Fruit fly (Drosophila melanogaster) Kc167 (cell line): Measurements from ENCODE around the gene CG31676.

Experiments
- Myc ChIP-seq: fragments of >200 bp; optimal IDR thresholded peaks from 2 replicates; lab custom pipeline; 2017; ENCODE audit warnings: missing external identifiers
- Sin3A ChIP-seq: fragments of >200 bp; optimal IDR thresholded peaks from 2 replicates; lab custom pipeline; 2018; ENCODE audit warnings: missing external identifiers
- h ChIP-seq: fragments of >200 bp; optimal IDR thresholded peaks from 3 replicates; lab custom pipeline; 2018; ENCODE audit warnings: missing external identifiers
- insv ChIP-seq: fragments of >200 bp; optimal IDR thresholded peaks from 3 replicates; lab custom pipeline; 2018; ENCODE audit warnings: missing external identifiers
- psq ChIP-seq: fragments of >200 bp; optimal IDR thresholded peaks from 2 replicates; lab custom pipeline; 2017; ENCODE audit warnings: missing external identifiers
- ttk ChIP-seq: sonication (Bioruptor generic); optimal IDR thresholded peaks from 2 replicates; lab custom pipeline; 2017; ENCODE audit warnings: missing external identifiers

Gene CG31676

DNA sequence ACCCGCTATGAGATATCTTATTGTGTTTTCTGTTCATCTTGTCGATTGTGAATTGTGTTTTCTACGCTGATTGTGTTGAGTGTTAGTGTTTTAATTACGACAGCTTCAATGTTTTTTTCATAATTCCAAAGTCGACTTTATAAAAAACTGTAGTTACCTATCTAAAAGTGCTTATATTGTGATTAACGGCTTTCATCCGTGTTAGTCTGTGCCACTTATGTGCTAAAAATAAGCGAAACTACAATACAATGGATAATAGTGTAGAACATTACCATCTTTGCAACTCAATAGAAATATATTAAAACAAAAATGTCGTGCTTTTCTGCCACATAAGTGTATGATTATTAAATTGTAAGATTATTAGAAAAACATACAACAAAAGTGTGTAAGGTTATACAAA is 24.4 kb upstream of the CG31676 start, which contains the start of gene CG33322:
TSS of gene CG33322 (minus strand) at position 101 of the 400 bp plus-strand sequence.
- no peak for TF ChIP-seq ttk (lab: Kevin White, UChicago)
- no peak for TF ChIP-seq h (lab: Kevin White, UChicago)
- no peak for TF ChIP-seq psq
- no peak for TF ChIP-seq Sin3A
- no peak for TF ChIP-seq Myc
- no peak for TF ChIP-seq insv (lab: Kevin White, UChicago)

DNA sequence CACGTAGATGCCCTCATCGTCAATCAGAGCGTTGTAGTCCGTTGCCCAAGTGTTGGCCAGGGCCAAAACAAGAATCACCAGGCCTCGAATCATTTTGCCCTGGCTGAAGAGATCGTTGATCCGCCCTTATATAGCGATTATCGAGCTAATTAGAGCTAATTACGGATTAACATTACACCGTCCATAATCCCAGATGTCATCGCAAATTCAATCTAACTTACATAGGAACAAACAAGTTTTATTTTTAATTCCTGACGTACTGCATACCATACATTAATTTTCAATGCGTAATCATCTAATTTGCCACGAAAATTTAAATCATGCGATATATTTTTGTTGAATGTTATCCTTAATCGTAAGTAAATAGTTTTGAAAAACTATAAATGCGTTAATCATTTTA is 23.4 kb upstream of the CG31676 start, which contains the start of gene CheB38b:
TSS of gene CheB38b (minus strand) at position 101 of the 400 bp plus-strand sequence.
- TF ChIP-seq insv (lab: Kevin White, UChicago) (no peak), h (lab: Kevin White, UChicago) (no peak), Sin3A (no peak), Myc (no peak), ttk (lab: Kevin White, UChicago) (no peak), psq (no peak)

DNA sequence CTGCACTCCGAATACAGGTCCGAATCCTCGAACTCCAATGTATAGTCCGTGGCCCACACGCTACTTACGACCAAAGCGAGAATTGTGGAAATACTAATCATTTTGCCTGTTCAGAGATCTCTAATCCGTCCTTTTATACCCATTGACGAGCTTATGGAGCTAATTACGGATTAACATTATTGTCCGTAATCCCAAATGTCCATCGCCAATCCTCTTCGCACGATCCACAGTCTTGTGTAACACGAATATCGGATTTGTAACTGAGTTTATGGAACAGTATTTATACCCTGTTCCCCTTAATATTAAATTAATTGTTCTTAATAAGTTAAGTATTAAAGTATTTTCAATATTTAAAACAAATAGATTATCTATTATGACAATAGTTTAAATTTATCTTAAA is 22.1 kb upstream of the CG31676 start, which contains the start of gene CheB38a:
TSS of gene CheB38a (minus strand) at position 101 of the 400 bp plus-strand sequence.
- TF ChIP-seq psq (no peak), insv (lab: Kevin White, UChicago) (no peak), ttk (lab: Kevin White, UChicago) (no peak), h (lab: Kevin White, UChicago) (no peak), Sin3A (no peak), Myc (no peak)

dm6 chr2L:20820767-20821166 is 19.8 kb upstream of the CG31676 start, which contains the start of gene CheB38c:
TSS of gene CheB38c (minus strand) at chr2L:20820867.
- TF ChIP-seq h (lab: Kevin White, UChicago): no peak
- no peak for TF ChIP-seq insv (lab: Kevin White, UChicago)
- no peak for TF ChIP-seq Sin3A
- TF ChIP-seq ttk (lab: Kevin White, UChicago): no peak
- TF ChIP-seq psq: no peak
- no peak for TF ChIP-seq Myc

dm6 chr2L:20821249-20822024 is 19.1 kb upstream of the CG31676 start:
- no peak for TF ChIP-seq Myc
- no peak for TF ChIP-seq Sin3A
- TF ChIP-seq h (lab: Kevin White, UChicago): no peak
- no peak for TF ChIP-seq ttk (lab: Kevin White, UChicago)
- no peak for TF ChIP-seq psq
- no peak for TF ChIP-seq insv (lab: Kevin White, UChicago)

- no peak for TF ChIP-seq psq
- no peak for TF ChIP-seq h (lab: Kevin White, UChicago)
- no peak for TF ChIP-seq Sin3A
Measured at dm6 chr2L:20822025-20822371, 18.6 kb upstream of the CG31676 start.

DNA sequence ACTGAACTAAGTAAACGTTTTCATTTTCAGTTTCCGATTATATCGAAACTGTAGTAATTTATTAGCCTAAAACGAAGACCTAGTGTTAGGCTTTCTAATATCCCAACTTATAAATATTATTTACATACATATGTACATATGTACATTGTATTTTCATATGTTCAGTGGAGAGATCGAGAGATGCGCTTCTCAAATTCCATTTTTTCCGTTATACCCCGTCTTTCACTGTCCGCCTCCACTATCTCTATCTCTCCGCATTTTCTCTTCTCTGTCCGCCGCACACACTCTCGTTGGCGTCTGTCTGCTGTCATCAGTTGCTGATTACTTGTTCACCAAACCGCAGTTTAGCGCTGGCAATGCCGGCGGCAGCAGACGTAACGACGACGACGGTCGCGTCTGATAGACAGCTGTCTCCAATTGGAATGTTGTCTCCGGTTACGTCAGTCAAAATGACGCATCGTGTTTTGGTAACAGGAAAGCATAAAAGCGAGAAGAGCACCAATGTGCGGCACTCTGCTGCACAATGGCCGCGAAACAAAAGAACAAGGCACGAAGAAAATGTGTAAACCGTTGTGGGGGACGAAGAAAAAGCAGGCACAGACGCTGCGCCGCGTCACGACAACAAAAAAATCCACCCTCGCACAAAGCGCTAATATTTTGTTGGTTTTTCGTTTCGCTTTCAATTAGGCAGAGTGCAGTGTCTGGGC is 17.9 kb upstream of the CG31676 start, which contains the start of gene CG9331:
TSS of gene CG9331 (plus strand) at position 340 of the 707 bp plus-strand sequence.
- TF ChIP-seq h (lab: Kevin White, UChicago) (no peak), Myc (no peak), ttk (lab: Kevin White, UChicago) (no peak)

- TF ChIP-seq h (lab: Kevin White, UChicago) (no peak), insv (lab: Kevin White, UChicago) (no peak), ttk (lab: Kevin White, UChicago) (no peak), Sin3A (no peak), psq (no peak), Myc (no peak)
Measured at dm6 chr2L:20823196-20824105, 17.1 kb upstream of the CG31676 start.

- TF ChIP-seq psq: no peak
- TF ChIP-seq Sin3A: no peak
- TF ChIP-seq insv (lab: Kevin White, UChicago): no peak
Measured at dm6 chr2L:20824136-20824789, 16.3 kb upstream of the CG31676 start.

DNA sequence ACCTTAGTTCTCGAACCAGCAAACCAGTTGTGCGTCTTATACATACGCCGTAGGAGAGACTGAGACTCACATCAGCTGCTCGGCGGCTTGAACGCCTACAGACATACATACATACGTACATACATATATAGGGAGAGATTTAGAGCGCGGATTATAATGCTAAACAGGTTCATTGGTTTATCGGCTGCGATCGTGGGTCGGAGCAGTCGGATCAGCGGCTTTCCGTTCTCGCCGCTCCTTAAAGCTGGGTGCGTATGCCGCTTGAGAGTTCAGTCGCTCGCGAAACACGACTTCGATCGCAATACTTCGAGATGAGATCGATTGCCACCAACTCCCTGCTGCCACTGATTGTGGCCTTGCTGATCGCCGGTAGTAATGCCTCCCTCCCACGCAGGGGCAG is 15.3 kb upstream of the CG31676 start:
- no peak for TF ChIP-seq insv (lab: Kevin White, UChicago)
- no peak for TF ChIP-seq Myc
- TF ChIP-seq h (lab: Kevin White, UChicago): no peak
- TF ChIP-seq Sin3A: no peak
- TF ChIP-seq ttk (lab: Kevin White, UChicago): no peak
- TF ChIP-seq psq: no peak

DNA sequence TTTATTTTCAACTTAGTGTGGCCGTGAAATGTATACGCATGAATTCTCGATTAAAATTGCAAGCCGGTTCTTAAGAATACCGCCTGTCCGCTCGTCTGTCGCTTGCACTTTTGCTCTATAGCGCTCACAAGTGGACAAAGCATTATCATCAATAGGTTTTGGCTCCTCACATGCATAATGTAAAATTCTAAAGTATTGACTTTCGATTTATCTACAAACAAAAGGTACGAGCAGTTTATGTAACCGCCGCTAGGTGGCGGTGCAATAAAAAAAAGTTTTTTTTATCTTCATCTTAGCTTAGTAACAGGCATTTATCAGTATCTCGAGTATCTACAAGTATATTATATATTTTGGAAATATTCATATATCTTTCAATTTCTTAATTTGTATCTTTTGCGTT is 14.3 kb upstream of the CG31676 start:
- TF ChIP-seq Myc (no peak), Sin3A (no peak), h (lab: Kevin White, UChicago) (no peak), ttk (lab: Kevin White, UChicago) (no peak), insv (lab: Kevin White, UChicago) (no peak), psq (no peak)

DNA sequence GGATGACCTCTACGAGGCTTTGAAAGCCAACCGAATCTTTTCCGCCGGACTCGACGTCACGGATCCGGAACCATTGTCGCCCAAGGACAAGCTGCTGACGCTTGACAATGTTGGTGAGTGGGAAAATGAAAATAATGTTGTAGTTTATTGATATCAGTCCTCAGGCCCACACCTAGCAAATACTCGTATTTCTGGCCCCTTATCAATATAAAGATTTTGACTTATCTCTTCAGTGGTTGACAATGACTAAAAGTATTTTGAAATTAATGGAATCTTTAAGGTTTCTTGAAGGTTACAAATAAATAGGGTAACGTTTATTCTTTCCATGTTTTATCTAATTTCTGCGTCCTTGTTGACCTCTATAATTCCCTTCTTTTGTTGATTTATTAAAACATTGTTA is 13.5 kb upstream of the CG31676 start:
- TF ChIP-seq ttk (lab: Kevin White, UChicago) (no peak), insv (lab: Kevin White, UChicago) (no peak), Sin3A (no peak), h (lab: Kevin White, UChicago) (no peak), psq (no peak), Myc (no peak)
